Worm (Caenorhabditis elegans): Measurements from ENCODE around the gene nhr-8.
A peak's percentile ranks its signal among the peaks of the same experiment; 100 is the strongest.

nhr-8 gene

DNA sequence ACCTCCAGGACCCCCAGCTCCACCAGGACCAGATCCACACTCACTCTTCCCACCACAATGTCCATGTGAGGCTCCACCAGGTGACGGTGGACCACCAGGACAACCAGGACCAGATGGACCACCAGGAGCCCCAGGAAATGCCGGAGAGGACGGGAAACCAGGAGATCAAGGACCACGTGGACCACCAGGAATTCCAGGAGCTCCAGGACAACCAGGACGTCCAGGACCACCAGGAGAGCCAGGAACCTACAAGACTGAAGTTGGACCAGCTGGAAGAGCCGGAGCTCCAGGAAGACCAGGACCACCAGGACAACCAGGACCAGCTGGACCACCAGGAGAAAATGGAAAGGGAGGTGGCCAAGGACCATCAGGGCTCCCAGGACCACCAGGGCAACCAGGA lies 43.3 kb downstream of the nhr-8 start:
- TF ChIP-seq egrh-3 (GFP tag; IDR thresholded peaks at IDR 0.05) (peak; percentile 75; the same call in 1 of the 2 replicates), die-1 (tag; optimal IDR thresholded peaks at IDR 0.05) (no peak)

DNA sequence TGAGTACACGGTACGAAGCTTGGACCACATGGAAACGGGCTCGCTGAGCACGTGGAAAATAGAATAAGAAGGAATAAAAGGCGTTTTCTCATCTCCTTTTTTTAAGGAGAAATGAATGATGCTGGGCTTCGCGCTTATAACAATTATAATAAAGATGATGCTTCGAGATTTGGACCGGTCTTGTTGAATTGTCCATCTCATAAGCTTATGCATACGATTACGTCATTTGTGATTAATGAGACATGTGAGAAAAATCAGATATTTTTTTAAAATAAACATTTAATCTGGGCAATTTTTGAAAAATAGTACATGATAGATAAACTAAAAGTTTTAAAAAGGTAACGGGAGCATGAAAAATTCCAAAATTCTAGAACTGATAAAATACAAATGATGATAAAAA lies 46.5 kb downstream of the nhr-8 start, which contains the start of gene C46A5.4:
C46A5.4 (minus strand) TSS at position 101 of the 400 bp plus-strand sequence.
- TF ChIP-seq madf-3 (GFP tag; IDR thresholded peaks at IDR 0.05) (no peak), fkh-3 (tag; optimal IDR thresholded peaks at IDR 0.05) (no peak), F49E8.2 (tag; optimal IDR thresholded peaks at IDR 0.05; ENCODE audit: insufficient read depth) (no peak), mes-4 (tag; optimal IDR thresholded peaks at IDR 0.05) (no peak), C17E4.6 (GFP tag; IDR thresholded peaks at IDR 0.05) (no peak), B0261.1 (tag; optimal IDR thresholded peaks at IDR 0.05) (no peak), F52B5.7 (tag; optimal IDR thresholded peaks at IDR 0.05) (no peak), T07F8.4 (tag; optimal IDR thresholded peaks at IDR 0.05) (no peak), dpl-1 (GFP tag; optimal IDR thresholded peaks at IDR 0.05) (no peak), F57A8.1 (GFP tag; optimal IDR thresholded peaks at IDR 0.05) (no peak), madf-8 (GFP tag; conservative IDR thresholded peaks at IDR 0.05) (no peak), ztf-6 (GFP tag; IDR thresholded peaks at IDR 0.05) (no peak), atf-7 (tag; optimal IDR thresholded peaks at IDR 0.05) (no peak), ceh-91 (GFP tag; IDR thresholded peaks at IDR 0.05) (no peak), Y56A3A.18 (GFP tag; IDR thresholded peaks at IDR 0.05) (no peak)

DNA sequence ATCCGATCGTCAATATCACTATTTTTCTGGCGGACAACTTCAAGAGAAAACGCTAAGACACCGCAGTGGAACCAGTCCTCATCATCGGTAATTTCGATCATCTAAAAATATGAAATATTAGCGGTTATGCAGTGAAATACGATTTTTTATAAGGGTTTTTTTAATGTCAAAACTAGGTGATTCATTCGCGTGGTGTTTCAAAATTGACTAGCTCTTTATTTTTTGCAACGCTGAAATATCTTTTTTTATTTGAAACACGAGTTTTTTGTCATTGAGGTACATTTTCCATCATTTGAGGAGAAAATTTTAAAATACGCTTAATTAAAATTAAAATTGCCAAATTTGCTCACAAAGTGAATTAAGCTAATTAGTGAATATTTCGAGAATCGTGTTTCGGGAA lies 48.7 kb downstream of the nhr-8 start, which contains the start of gene dsb-3:
dsb-3 (minus strand) TSS at position 101 of the 400 bp plus-strand sequence.
- TF ChIP-seq ztf-25 (GFP tag; IDR thresholded peaks at IDR 0.05) (no peak), nhr-27 (tag; optimal IDR thresholded peaks at IDR 0.05) (no peak), madf-3 (GFP tag; IDR thresholded peaks at IDR 0.05) (no peak), hsf-1 (GFP tag; IDR thresholded peaks at IDR 0.05) (no peak), C06A6.2 (GFP tag; conservative IDR thresholded peaks at IDR 0.05) (no peak), zfh-2 (GFP tag; conservative IDR thresholded peaks at IDR 0.05) (no peak), efl-1 (GFP tag; optimal IDR thresholded peaks at IDR 0.05) (no peak), xnd-1 (tag; optimal IDR thresholded peaks at IDR 0.05) (no peak), sdz-38 (tag; optimal IDR thresholded peaks at IDR 0.05) (no peak), T07F8.4 (tag; optimal IDR thresholded peaks at IDR 0.05) (no peak), lin-26 (GFP tag; IDR thresholded peaks at IDR 0.05) (no peak), bed-2 (GFP tag; IDR thresholded peaks at IDR 0.05) (no peak), ceh-79 (tag; optimal IDR thresholded peaks at IDR 0.05) (no peak), chd-7 (tag; optimal IDR thresholded peaks at IDR 0.05) (no peak), C17E4.6 (GFP tag; IDR thresholded peaks at IDR 0.05) (no peak), pbrm-1 (GFP tag; IDR thresholded peaks at IDR 0.05) (no peak), nfya-1 (tag; optimal IDR thresholded peaks at IDR 0.05; ENCODE audit: borderline replicate concordance, insufficient read depth) (no peak), F10E7.11 (tag; optimal IDR thresholded peaks at IDR 0.05) (no peak), ztf-22 (GFP tag; optimal IDR thresholded peaks at IDR 0.05) (no peak), mxl-1 (tag; optimal IDR thresholded peaks at IDR 0.05) (no peak)

DNA sequence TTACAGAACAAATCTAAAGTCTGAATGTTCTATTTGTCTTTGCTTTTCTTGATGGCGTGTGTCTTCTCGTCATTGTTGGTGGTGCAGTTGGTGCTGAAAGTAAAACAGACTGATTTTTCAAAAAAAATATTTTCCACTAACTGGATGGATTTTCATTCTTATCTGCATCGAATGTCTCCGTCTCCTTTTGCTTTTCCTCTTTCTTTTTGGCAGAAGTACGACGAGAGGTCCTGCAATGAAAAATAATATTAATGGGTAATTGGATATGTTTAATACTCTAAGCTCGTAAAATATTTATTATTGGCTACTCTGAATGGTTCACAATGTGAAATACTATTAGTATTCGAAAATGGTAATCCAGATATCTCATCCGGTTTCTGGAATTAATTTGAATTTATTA lies 49.3 kb downstream of the nhr-8 start, which contains the start of gene del-7:
del-7 (plus strand) TSS at position 301 of the 400 bp plus-strand sequence.
- TF ChIP-seq nfya-2 (GFP tag; IDR thresholded peaks at IDR 0.05) (no peak), hlh-26 (GFP tag; conservative IDR thresholded peaks at IDR 0.05) (no peak), F52B5.7 (tag; optimal IDR thresholded peaks at IDR 0.05) (no peak)

All from whole organism, young adult.